Worm (Caenorhabditis elegans) whole organism, L2 larva: ENCODE results near the gene cutl-9.

Experiments
- C34F6.9 ChIP-seq: fragments of 150-350 bp; optimal IDR thresholded peaks from 2 replicates; lab custom pipeline; 2014; ENCODE audit warnings: missing biosample characterization, missing genetic modification characterization
- F13H6.1 ChIP-seq: sonication (generic microtip); optimal IDR thresholded peaks from 2 replicates; lab custom pipeline; 2016; ENCODE audit warnings: missing genetic modification characterization, missing compliant biosample characterization
- Y55F3AM.14 ChIP-seq: fragments of 200-800 bp; sonication (Bioruptor generic); optimal IDR thresholded peaks from 2 replicates; lab custom pipeline; 2018; ENCODE audit warnings: mild to moderate bottlenecking, missing genetic modification characterization, missing compliant biosample characterization
- ZK546.5 ChIP-seq: sonication (generic microtip); optimal IDR thresholded peaks from 2 replicates; lab custom pipeline; 2017; ENCODE audit warnings: missing biosample characterization, missing genetic modification characterization
- alr-1 ChIP-seq: fragments of 150-350 bp; optimal IDR thresholded peaks from 2 replicates; lab custom pipeline; 2014; ENCODE audit warnings: missing biosample characterization, missing genetic modification characterization
- ama-1 ChIP-seq: fragments of 150-350 bp; optimal IDR thresholded peaks from 2 replicates; lab custom pipeline; 2018; ENCODE audit warnings: inconsistent platforms
- blmp-1 ChIP-seq: sonication (generic microtip); optimal IDR thresholded peaks from 2 replicates; lab custom pipeline; 2017; ENCODE audit warnings: missing genetic modification characterization, mild to moderate bottlenecking, missing compliant biosample characterization, antibody characterized with exemption, moderate library complexity; ENCODE audit not compliant: insufficient read depth
- ceh-16 ChIP-seq: fragments of 150-350 bp; optimal IDR thresholded peaks from 2 replicates; lab custom pipeline; 2014; ENCODE audit warnings: missing biosample characterization, missing genetic modification characterization
- ceh-82 ChIP-seq: fragments of 150-350 bp; optimal IDR thresholded peaks from 2 replicates; lab custom pipeline; 2014; ENCODE audit warnings: missing biosample characterization, missing genetic modification characterization
- crh-2 ChIP-seq: sonication (generic microtip); optimal IDR thresholded peaks from 2 replicates; lab custom pipeline; 2017; ENCODE audit warnings: missing biosample characterization, missing genetic modification characterization
- dmd-4 ChIP-seq: sonication (generic microtip); optimal IDR thresholded peaks from 2 replicates; lab custom pipeline; 2017; ENCODE audit warnings: missing biosample characterization, missing genetic modification characterization
- egl-27 ChIP-seq: sonication (generic microtip); optimal IDR thresholded peaks from 3 replicates; lab custom pipeline; 2017; ENCODE audit warnings: missing biosample characterization, missing genetic modification reagents, missing genetic modification characterization
- elt-1 ChIP-seq: fragments of 150-350 bp; optimal IDR thresholded peaks from 2 replicates; lab custom pipeline; 2014; ENCODE audit warnings: missing biosample characterization, missing genetic modification characterization
- elt-3 ChIP-seq: sonication (generic microtip); optimal IDR thresholded peaks from 2 replicates; lab custom pipeline; 2017; ENCODE audit warnings: missing biosample characterization, missing genetic modification characterization
- fos-1 ChIP-seq: fragments of 150-350 bp; optimal IDR thresholded peaks from 2 replicates; lab custom pipeline; 2014; ENCODE audit warnings: missing biosample characterization, missing genetic modification characterization
- gmeb-1 ChIP-seq: fragments of 150-350 bp; optimal IDR thresholded peaks from 2 replicates; lab custom pipeline; 2014; ENCODE audit warnings: missing biosample characterization, missing genetic modification characterization
- lin-11 ChIP-seq: fragments of 150-350 bp; sonication (generic microtip); optimal IDR thresholded peaks from 2 replicates; lab custom pipeline; 2014; ENCODE audit warnings: missing biosample characterization, missing genetic modification characterization, inconsistent platforms, mixed read lengths
- lin-13 ChIP-seq: fragments of 150-350 bp; optimal IDR thresholded peaks from 2 replicates; lab custom pipeline; 2014; ENCODE audit warnings: missing biosample characterization, missing genetic modification reagents, missing genetic modification characterization
- lsy-2 ChIP-seq, 2 experiments: fragments of 150-350 bp in 1 of 2; sonication (generic microtip) in 1 of 2; optimal IDR thresholded peaks; 2 replicates each; lab custom pipeline; 2014 to 2017; ENCODE audit warnings: missing biosample characterization in 2 of 2, missing genetic modification characterization in 2 of 2
- mab-5 ChIP-seq: fragments of 150-350 bp; optimal IDR thresholded peaks from 2 replicates; lab custom pipeline; 2014; ENCODE audit warnings: missing biosample characterization, missing genetic modification characterization
- mdl-1 ChIP-seq, 2 experiments: fragments of 150-350 bp in 1 of 2; sonication (generic microtip) in 1 of 2; optimal IDR thresholded peaks; 2 replicates each; lab custom pipeline; 2017; ENCODE audit warnings: missing biosample characterization in 2 of 2, missing genetic modification characterization in 2 of 2
- nhr-10 ChIP-seq: sonication (generic microtip); optimal IDR thresholded peaks from 2 replicates; lab custom pipeline; 2017; ENCODE audit warnings: missing biosample characterization, missing genetic modification characterization
- nhr-11 ChIP-seq: fragments of 150-350 bp; optimal IDR thresholded peaks from 2 replicates; lab custom pipeline; 2014; ENCODE audit warnings: missing biosample characterization, missing genetic modification characterization
- nhr-12 ChIP-seq: fragments of 150-350 bp; optimal IDR thresholded peaks from 2 replicates; lab custom pipeline; 2014; ENCODE audit warnings: missing biosample characterization, missing genetic modification characterization
- nhr-129 ChIP-seq: fragments of 150-350 bp; optimal IDR thresholded peaks from 2 replicates; lab custom pipeline; 2014; ENCODE audit warnings: missing biosample characterization, missing genetic modification characterization
- nhr-21 ChIP-seq: fragments of 150-350 bp; optimal IDR thresholded peaks from 2 replicates; lab custom pipeline; 2014; ENCODE audit warnings: missing biosample characterization, missing genetic modification characterization
- nhr-25 ChIP-seq: fragments of 150-350 bp; sonication (generic microtip); optimal IDR thresholded peaks from 3 replicates; lab custom pipeline; 2014; ENCODE audit warnings: missing biosample characterization, missing genetic modification characterization
- nhr-77 ChIP-seq: fragments of 150-350 bp; optimal IDR thresholded peaks from 2 replicates; lab custom pipeline; 2014; ENCODE audit warnings: missing biosample characterization, missing genetic modification characterization
- peb-1 ChIP-seq: fragments of 150-350 bp; optimal IDR thresholded peaks from 2 replicates; lab custom pipeline; 2014; ENCODE audit warnings: missing biosample characterization, missing genetic modification characterization
- sem-4 ChIP-seq: fragments of 150-350 bp; optimal IDR thresholded peaks from 2 replicates; lab custom pipeline; 2014; ENCODE audit warnings: missing biosample characterization, missing genetic modification reagents, missing genetic modification characterization
- skn-1 ChIP-seq: sonication (generic microtip); optimal IDR thresholded peaks from 2 replicates; lab custom pipeline; 2017; ENCODE audit warnings: missing biosample characterization, missing genetic modification characterization
- sma-3 ChIP-seq: sonication (generic microtip); optimal IDR thresholded peaks from 2 replicates; lab custom pipeline; 2016; ENCODE audit warnings: missing genetic modification reagents, missing genetic modification characterization, missing compliant biosample characterization
- sma-9 ChIP-seq, 2 experiments: fragments of 150-350 bp in 1 of 2; sonication (generic microtip) in 1 of 2; optimal IDR thresholded peaks; 2 replicates each; lab custom pipeline; 2014 to 2016; ENCODE audit warnings: missing genetic modification characterization in 2 of 2, mild to moderate bottlenecking in 1 of 2, missing biosample characterization in 1 of 2, missing compliant biosample characterization in 1 of 2, missing genetic modification reagents in 1 of 2, moderate library complexity in 1 of 2
- snpc-4 ChIP-seq: fragments of 150-350 bp; optimal IDR thresholded peaks from 2 replicates; lab custom pipeline; 2014; ENCODE audit warnings: missing biosample characterization, missing genetic modification characterization
- unc-39 ChIP-seq: fragments of 150-350 bp; optimal IDR thresholded peaks from 2 replicates; lab custom pipeline; 2014; ENCODE audit warnings: missing biosample characterization, missing genetic modification characterization
- unc-55 ChIP-seq: fragments of 150-350 bp; sonication (generic microtip); optimal IDR thresholded peaks from 3 replicates; lab custom pipeline; 2014; ENCODE audit warnings: missing biosample characterization, missing genetic modification reagents, missing genetic modification characterization
- unc-62 ChIP-seq: fragments of 150-350 bp; optimal IDR thresholded peaks from 2 replicates; lab custom pipeline; 2014; ENCODE audit warnings: missing biosample characterization, missing genetic modification reagents, missing genetic modification characterization
- ztf-1 ChIP-seq: fragments of 200-800 bp; sonication (Bioruptor generic); conservative IDR thresholded peaks from 2 replicates; pipeline ENCODE4 v1.3.6; 2022; ENCODE audit warnings: missing genetic modification characterization, missing compliant biosample characterization
- ztf-11 ChIP-seq: sonication (generic microtip); optimal IDR thresholded peaks from 2 replicates; lab custom pipeline; 2017; ENCODE audit warnings: missing biosample characterization, missing genetic modification characterization

Gene cutl-9

DNA sequence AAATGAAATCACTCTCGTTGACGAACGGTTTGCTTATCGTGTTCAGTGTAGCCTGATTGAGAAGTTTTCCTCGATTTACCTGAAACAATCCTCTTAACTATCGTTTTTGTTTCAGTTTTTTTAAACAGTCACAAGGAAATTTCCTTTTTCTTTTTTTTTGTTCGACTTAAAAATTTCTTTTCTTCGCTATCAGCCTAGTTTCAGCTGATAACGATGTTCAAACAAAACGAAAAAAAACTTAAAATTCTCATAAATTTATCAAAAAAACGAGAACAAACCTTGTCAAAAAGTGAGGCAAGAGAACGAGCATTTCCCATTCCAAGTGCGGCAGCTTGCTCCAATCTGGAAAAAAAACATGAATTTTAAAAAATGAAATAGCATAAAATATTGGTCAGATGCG is 31.5 kb downstream of the cutl-9 start:
- TF ChIP-seq gmeb-1 (peak; percentile 16), Y55F3AM.14 (GFP tag; lab: Kevin White, UChicago) (no peak)

DNA sequence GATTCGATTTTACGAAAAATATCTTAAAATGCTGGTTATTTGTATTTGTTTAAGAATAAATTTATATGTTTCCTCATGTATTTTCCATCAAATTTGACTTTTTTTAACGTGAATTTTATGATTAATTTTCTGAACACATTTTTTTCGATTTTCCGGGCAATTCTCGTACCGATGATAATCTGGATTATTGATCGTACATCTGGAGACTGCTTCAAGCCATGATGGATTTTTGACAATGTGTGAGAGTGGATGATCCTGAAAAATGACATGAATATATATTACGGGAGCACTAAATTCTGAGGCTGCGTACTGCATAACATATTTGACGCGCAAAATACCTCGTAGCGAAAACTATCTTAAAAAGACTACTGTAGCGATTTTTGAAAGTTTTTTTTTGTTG is 32.4 kb downstream of the cutl-9 start:
- no peak for TF ChIP-seq ceh-82
- TF ChIP-seq mab-5 = no peak
- TF ChIP-seq elt-1 (tag; lab: Kevin White, UChicago) = no peak
- no peak for TF ChIP-seq nhr-12
- no peak for TF ChIP-seq unc-39 (tag; lab: Kevin White, UChicago)
- TF ChIP-seq ama-1 (lab: Kevin White, UChicago) = no peak
- no peak for TF ChIP-seq lsy-2 (tag; optimal IDR thresholded peaks at IDR 0.05; lab: Kevin White, UChicago)
- no peak for TF ChIP-seq unc-55
- no peak for TF ChIP-seq unc-62 (GFP tag; lab: Kevin White, UChicago)
- TF ChIP-seq nhr-77 (tag; lab: Kevin White, UChicago) = no peak
- no peak for TF ChIP-seq peb-1

DNA sequence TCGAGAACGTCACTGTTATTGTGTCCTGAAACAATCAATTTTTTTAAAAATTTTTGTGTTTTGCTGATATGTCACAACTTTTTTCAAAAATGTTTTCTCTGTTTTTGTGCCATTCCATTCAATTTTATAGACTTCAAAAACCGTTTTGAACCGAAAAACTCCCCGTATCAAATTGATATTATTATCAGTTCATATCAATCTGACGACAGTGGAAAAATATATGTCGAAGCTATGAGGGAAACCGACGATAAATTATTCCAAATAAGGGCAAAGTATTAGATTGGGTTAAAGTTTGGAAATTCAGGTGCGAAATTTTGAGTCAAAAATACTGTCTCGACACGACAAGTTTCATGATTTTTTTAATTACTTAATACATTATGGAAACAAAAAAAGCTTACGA is 34.3 kb downstream of the cutl-9 start:
- TF ChIP-seq crh-2 (tag; lab: Kevin White, UChicago) = no peak
- peak; percentile 40 for TF ChIP-seq fos-1 (tag; lab: Kevin White, UChicago)
- TF ChIP-seq, all 48 proteins: peak for 1

DNA sequence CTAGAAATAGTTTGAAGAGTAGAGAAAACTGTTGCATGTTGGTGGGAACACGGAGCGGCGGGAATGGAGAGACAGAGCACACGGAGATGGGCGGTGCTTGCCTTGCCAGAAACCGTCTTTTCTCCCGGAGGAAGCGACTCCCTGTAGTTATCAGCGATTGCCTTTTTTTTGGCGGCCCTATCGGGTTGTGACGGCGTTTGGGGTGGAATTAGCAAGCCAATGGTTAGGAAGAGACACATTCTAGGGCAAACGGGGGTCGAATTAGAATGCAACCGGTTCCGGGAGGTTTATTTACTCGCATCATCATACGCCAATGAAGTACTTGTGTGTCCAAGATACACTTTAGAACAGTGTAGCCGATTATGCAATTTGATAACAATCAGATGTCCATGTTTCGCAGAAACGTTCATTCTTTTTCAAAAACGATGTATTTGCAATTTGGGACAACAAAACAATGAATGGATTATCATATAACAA is 35.6 kb downstream of the cutl-9 start, which contains the start of gene lact-3:
Gene lact-3 (minus strand): TSS at position 51 of the 477 bp plus-strand sequence.
- TF ChIP-seq fos-1 (tag; lab: Kevin White, UChicago) = peak; percentile 42
- peak; percentile 0 for TF ChIP-seq nhr-129 (tag; lab: Kevin White, UChicago)
- TF ChIP-seq blmp-1 = no peak
- peak; percentile 32 for TF ChIP-seq F13H6.1 (tag; lab: Kevin White, UChicago)
- no peak for TF ChIP-seq nhr-10 (tag; lab: Kevin White, UChicago)
- TF ChIP-seq crh-2 (tag; lab: Kevin White, UChicago) = peak; percentile 31

DNA sequence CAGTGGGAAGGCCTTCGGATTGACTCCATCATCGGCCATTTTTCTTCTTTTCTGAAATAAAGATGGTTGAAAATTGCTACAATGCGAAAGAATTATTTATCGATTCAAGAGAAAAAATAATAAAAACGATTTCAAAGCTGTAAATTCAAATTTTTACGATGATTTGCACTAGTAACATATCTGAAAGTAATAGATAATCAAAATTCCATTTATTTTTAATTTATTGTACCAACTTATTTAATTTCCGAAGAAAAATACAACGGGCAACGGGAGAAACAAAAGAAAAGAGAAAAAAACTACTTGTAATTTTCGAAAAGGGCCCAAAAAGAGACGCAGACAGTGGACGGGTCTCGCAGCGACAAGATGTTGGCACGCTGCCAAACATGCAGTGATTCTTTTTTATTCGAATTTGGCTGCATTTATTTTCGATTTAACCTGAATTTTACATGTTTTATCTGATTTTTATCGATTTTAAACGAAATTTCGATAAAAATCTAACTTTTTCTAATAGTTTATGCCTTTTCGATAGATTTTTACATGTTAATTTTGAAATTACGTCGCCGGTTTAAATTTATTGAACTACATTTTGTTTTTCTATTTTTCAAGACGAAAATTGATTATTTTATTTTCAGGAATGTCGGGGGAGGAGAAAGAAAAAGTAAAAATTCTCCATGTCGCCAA is 36.7 kb downstream of the cutl-9 start, which contains the start of the genes snu-13 and rsp-7:
Gene snu-13 (minus strand): TSS at position 51 of the 681 bp plus-strand sequence.
Gene rsp-7 (plus strand): TSS at position 631 of the 681 bp plus-strand sequence.
- TF ChIP-seq F13H6.1 (tag; lab: Kevin White, UChicago) = peak; percentile 55
- TF ChIP-seq mab-5 = no peak
- peak; percentile 67 for TF ChIP-seq gmeb-1
- peak; percentile 58 to 91 for TF ChIP-seq lsy-2 (tag; optimal IDR thresholded peaks at IDR 0.05; lab: Kevin White, UChicago)
- no peak for TF ChIP-seq dmd-4 (tag; lab: Kevin White, UChicago)
- no peak for TF ChIP-seq ceh-16
- peak; percentile 75 for TF ChIP-seq nhr-25 (tag; lab: Kevin White, UChicago)
- TF ChIP-seq nhr-129 (tag; lab: Kevin White, UChicago) = peak; percentile 51
- peak; percentile 71 for TF ChIP-seq lin-13 (GFP tag; lab: Kevin White, UChicago)
- TF ChIP-seq elt-3 (tag; lab: Kevin White, UChicago) = no peak
- peak; percentile 15 for TF ChIP-seq ama-1 (lab: Kevin White, UChicago)
- peak; percentile 90 for TF ChIP-seq unc-55
- TF ChIP-seq mdl-1 (tag; optimal IDR thresholded peaks at IDR 0.05; lab: Kevin White, UChicago) = no peak
- TF ChIP-seq egl-27 (tag; lab: Kevin White, UChicago) = no peak
- no peak for TF ChIP-seq skn-1
- peak; percentile 87 for TF ChIP-seq C34F6.9 (tag; lab: Kevin White, UChicago)
- TF ChIP-seq sem-4 (tag; lab: Kevin White, UChicago) = peak; percentile 62
- TF ChIP-seq ztf-11 (tag; lab: Kevin White, UChicago) = no peak
- TF ChIP-seq sma-9 (GFP tag; optimal IDR thresholded peaks at IDR 0.05; lab: Kevin White, UChicago) = peak; percentile 54
- no peak for TF ChIP-seq sma-9 (tag; optimal IDR thresholded peaks at IDR 0.05; lab: Kevin White, UChicago)
- TF ChIP-seq nhr-11 (tag; lab: Kevin White, UChicago) = no peak
- TF ChIP-seq ztf-1 (GFP tag; lab: Robert Waterston, UW) = no peak
- TF ChIP-seq alr-1 (tag; lab: Kevin White, UChicago) = no peak
- peak; percentile 23 for TF ChIP-seq blmp-1
- TF ChIP-seq nhr-10 (tag; lab: Kevin White, UChicago) = no peak
- peak; percentile 34 for TF ChIP-seq fos-1 (tag; lab: Kevin White, UChicago)
- peak; percentile 12 for TF ChIP-seq snpc-4 (tag; lab: Kevin White, UChicago)
- peak; percentile 87 for TF ChIP-seq crh-2 (tag; lab: Kevin White, UChicago)
- TF ChIP-seq ZK546.5 (tag; lab: Kevin White, UChicago) = peak; percentile 31
- peak; percentile 51 for TF ChIP-seq nhr-21 (tag; lab: Kevin White, UChicago)
- peak; percentile 69 for TF ChIP-seq sma-3 (GFP tag; lab: Kevin White, UChicago)
- peak; percentile 49 for TF ChIP-seq lin-11
- no peak for TF ChIP-seq ceh-82
